Fruit fly (Drosophila melanogaster): ENCODE results near the gene Dfd.

dm6 chr3R:6806654-6807053, 15.0 kb downstream of the Dfd start:
- TF ChIP-seq CG3919 (GFP tag; optimal IDR thresholded peaks at IDR 0.05), result no peak
- TF ChIP-seq CG4318 (GFP tag; optimal IDR thresholded peaks at IDR 0.05), result no peak
- TF ChIP-seq fd59A (GFP tag; optimal IDR thresholded peaks at IDR 0.05), result no peak
- no peak for TF ChIP-seq CG11762 (GFP tag; optimal IDR thresholded peaks at IDR 0.05; ENCODE audit: insufficient read depth)
- TF ChIP-seq CG8319 (GFP tag; optimal IDR thresholded peaks at IDR 0.05), result no peak
- no peak for TF ChIP-seq Sox15 (GFP tag; optimal IDR thresholded peaks at IDR 0.05)
- no peak for TF ChIP-seq Hr39 (GFP tag; optimal IDR thresholded peaks at IDR 0.05)
- no peak for TF ChIP-seq CG15336 (GFP tag; IDR thresholded peaks at IDR 0.05)
- TF ChIP-seq CG3032 (tag; optimal IDR thresholded peaks at IDR 0.05), result no peak
